Worm (Caenorhabditis elegans): ENCODE measurements around the gene his-31.

his-31 gene

DNA sequence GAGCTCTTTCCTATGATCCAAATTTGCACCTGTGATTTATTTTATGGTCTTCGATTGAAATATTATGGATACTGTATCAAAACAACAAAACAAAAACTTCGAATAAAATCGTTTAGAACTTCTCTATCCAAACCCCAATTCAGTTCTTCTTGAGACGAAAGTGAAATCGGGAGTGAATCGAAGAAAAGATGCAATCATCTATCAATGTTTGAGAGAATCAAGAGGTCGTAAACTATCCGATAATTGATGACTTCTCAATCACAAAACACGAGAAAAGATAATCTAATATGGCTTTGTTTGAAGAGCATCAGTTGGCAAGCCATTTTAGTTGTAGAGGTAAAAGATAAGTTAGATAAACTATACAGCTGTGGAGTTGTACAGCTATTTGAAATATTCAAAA is 16.0 kb downstream of the his-31 start:
- TF ChIP-seq ceh-31 (tag; optimal IDR thresholded peaks at IDR 0.05) (no peak), sox-2 (GFP tag; IDR thresholded peaks at IDR 0.05) (no peak), ceh-6 (GFP tag; optimal IDR thresholded peaks at IDR 0.05) (no peak), npax-4 (tag; optimal IDR thresholded peaks at IDR 0.05) (no peak), madf-2 (tag; optimal IDR thresholded peaks at IDR 0.05) (no peak), ceh-24 (tag; optimal IDR thresholded peaks at IDR 0.05) (no peak), ceh-22 (tag; optimal IDR thresholded peaks at IDR 0.05) (no peak), syd-9 (tag; optimal IDR thresholded peaks at IDR 0.05) (no peak), tbx-7 (tag; optimal IDR thresholded peaks at IDR 0.05) (no peak), ceh-9 (tag; optimal IDR thresholded peaks at IDR 0.05) (no peak), Y22D7AL.16 (tag; optimal IDR thresholded peaks at IDR 0.05) (no peak), unc-55 (GFP tag; optimal IDR thresholded peaks at IDR 0.05) (no peak), ztf-16 (tag; optimal IDR thresholded peaks at IDR 0.05) (no peak), tbx-2 (tag; optimal IDR thresholded peaks at IDR 0.05) (no peak), pax-1 (tag; optimal IDR thresholded peaks at IDR 0.05) (no peak)

DNA sequence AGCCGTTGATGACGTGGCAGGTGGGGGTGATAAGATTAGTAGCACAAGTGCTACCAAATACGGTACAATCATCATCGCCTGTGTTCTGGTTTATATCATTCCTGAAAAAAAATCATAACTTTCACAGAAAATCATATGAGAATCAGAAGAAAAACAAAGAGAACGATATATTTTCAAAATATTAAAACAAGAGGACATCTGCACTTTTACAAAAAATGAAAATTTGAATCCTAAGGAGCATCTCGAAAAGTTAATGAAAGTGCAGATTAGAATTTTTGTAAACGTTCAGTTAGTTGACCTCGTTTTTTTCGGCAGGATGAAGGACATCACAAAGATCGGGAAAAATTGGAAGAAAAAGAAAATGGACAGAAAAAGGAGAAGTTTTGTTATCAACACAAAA is 20.9 kb downstream of the his-31 start, which contains the start of gene F35H10.10:
Gene F35H10.10, minus strand, starts transcription at position 101 of the 400 bp plus-strand sequence.
- no peak for TF ChIP-seq fkh-6 (tag; optimal IDR thresholded peaks at IDR 0.05)
- TF ChIP-seq tbx-7 (tag; optimal IDR thresholded peaks at IDR 0.05): no peak
- TF ChIP-seq pax-1 (tag; optimal IDR thresholded peaks at IDR 0.05): no peak
- TF ChIP-seq ceh-19 (GFP tag; optimal IDR thresholded peaks at IDR 0.05): no peak
- no peak for TF ChIP-seq C38D4.7 (GFP tag; optimal IDR thresholded peaks at IDR 0.05)
- no peak for TF ChIP-seq dve-1 (tag; optimal IDR thresholded peaks at IDR 0.05)
- TF ChIP-seq ceh-24 (tag; optimal IDR thresholded peaks at IDR 0.05): no peak
- TF ChIP-seq Y22D7AL.16 (tag; optimal IDR thresholded peaks at IDR 0.05): no peak
- TF ChIP-seq madf-2 (tag; optimal IDR thresholded peaks at IDR 0.05): no peak
- TF ChIP-seq ceh-34 (tag; optimal IDR thresholded peaks at IDR 0.05): no peak
- no peak for TF ChIP-seq F13H6.1 (tag; optimal IDR thresholded peaks at IDR 0.05)
- TF ChIP-seq elt-4 (tag; optimal IDR thresholded peaks at IDR 0.05): no peak
- TF ChIP-seq K09A11.1 (tag; optimal IDR thresholded peaks at IDR 0.05; ENCODE audit: insufficient read depth): no peak
- no peak for TF ChIP-seq zip-5 (tag; optimal IDR thresholded peaks at IDR 0.05)
- no peak for TF ChIP-seq hlh-30 (tag; optimal IDR thresholded peaks at IDR 0.05; ENCODE audit: insufficient read depth)
- TF ChIP-seq unc-55 (GFP tag; optimal IDR thresholded peaks at IDR 0.05): no peak

DNA sequence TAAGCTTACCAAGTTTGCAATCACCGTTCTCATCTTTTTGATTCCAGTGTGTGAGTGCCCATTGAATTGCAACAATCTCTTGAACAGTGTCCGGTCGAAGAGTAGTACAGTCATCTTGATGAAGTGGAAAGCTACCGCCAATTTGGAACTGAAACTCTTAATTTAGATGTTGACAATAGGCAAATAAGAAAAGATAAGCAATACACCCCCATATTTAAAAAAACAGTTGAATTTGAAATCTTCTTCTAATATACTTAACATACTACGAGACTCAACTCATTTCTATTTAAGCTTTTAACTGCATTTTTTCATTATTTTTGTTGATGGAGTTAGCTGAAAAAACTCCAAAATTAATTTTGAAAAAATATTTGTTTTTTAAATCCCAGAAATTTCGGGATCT is 21.7 kb downstream of the his-31 start:
- TF ChIP-seq ceh-2 (tag; optimal IDR thresholded peaks at IDR 0.05) (no peak), madf-2 (tag; optimal IDR thresholded peaks at IDR 0.05) (no peak), ceh-19 (GFP tag; optimal IDR thresholded peaks at IDR 0.05) (no peak), nhr-11 (tag; optimal IDR thresholded peaks at IDR 0.05) (no peak), lim-6 (tag; optimal IDR thresholded peaks at IDR 0.05) (no peak), ttx-3 (tag; optimal IDR thresholded peaks at IDR 0.05) (no peak), mec-3 (tag; optimal IDR thresholded peaks at IDR 0.05; ENCODE audit: borderline replicate concordance) (no peak), hlh-8 (tag; optimal IDR thresholded peaks at IDR 0.05) (no peak), ceh-31 (tag; optimal IDR thresholded peaks at IDR 0.05) (no peak), unc-55 (GFP tag; optimal IDR thresholded peaks at IDR 0.05) (no peak), sdc-2 (tag; optimal IDR thresholded peaks at IDR 0.05) (no peak), F13H6.1 (tag; optimal IDR thresholded peaks at IDR 0.05) (no peak), ets-4 (tag; optimal IDR thresholded peaks at IDR 0.05) (no peak), che-1 (tag; optimal IDR thresholded peaks at IDR 0.05) (no peak), ama-1 (optimal IDR thresholded peaks at IDR 0.05) (no peak), ceh-34 (tag; optimal IDR thresholded peaks at IDR 0.05) (no peak)

DNA sequence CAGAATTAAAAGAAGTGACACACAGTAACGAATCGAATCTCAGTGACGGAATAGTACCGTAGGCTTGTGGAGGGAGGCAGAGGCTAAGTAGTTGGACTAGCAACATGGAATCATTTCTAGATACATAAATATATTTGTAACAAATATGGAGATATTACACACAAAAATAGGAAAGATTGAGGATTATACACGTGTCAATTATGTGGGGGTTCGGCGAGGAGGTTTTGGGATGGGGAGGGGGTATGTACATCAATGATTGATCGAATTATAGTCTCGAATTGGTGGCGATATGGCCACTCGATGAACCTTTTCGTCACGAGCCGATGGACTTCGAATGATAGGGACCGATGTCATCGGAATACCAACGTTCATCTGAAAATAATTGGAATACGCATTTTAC is 26.4 kb downstream of the his-31 start:
- no peak for TF ChIP-seq unc-3 (GFP tag; conservative IDR thresholded peaks at IDR 0.05)
- no peak for TF ChIP-seq unc-3 (tag; optimal IDR thresholded peaks at IDR 0.05)
- no peak for TF ChIP-seq ceh-19 (GFP tag; optimal IDR thresholded peaks at IDR 0.05)
- no peak for TF ChIP-seq tbx-2 (tag; optimal IDR thresholded peaks at IDR 0.05)
- no peak for TF ChIP-seq hlh-15 (tag; optimal IDR thresholded peaks at IDR 0.05)
- TF ChIP-seq tbx-7 (tag; optimal IDR thresholded peaks at IDR 0.05): no peak
- no peak for TF ChIP-seq K09A11.1 (tag; optimal IDR thresholded peaks at IDR 0.05; ENCODE audit: insufficient read depth)
- TF ChIP-seq pha-4 (tag; optimal IDR thresholded peaks at IDR 0.05): no peak
- no peak for TF ChIP-seq npax-4 (tag; optimal IDR thresholded peaks at IDR 0.05)
- TF ChIP-seq ahr-1 (tag; optimal IDR thresholded peaks at IDR 0.05): no peak
- no peak for TF ChIP-seq syd-9 (tag; optimal IDR thresholded peaks at IDR 0.05)
- no peak for TF ChIP-seq nfya-1 (tag; optimal IDR thresholded peaks at IDR 0.05)
- no peak for TF ChIP-seq odd-2 (tag; optimal IDR thresholded peaks at IDR 0.05)
- no peak for TF ChIP-seq ets-4 (tag; optimal IDR thresholded peaks at IDR 0.05)
- TF ChIP-seq ztf-16 (tag; optimal IDR thresholded peaks at IDR 0.05): no peak

All from whole organism, late embryonic.